Worm (Caenorhabditis elegans) whole organism, L4 larva: ENCODE results near the gene Y54F10BM.21.

Experiments
- D1046.2 ChIP-seq: fragments of 200-800 bp; sonication (Bioruptor generic); IDR thresholded peaks from 2 replicates; pipeline ENCODE4 v1.3.6; 2022; ENCODE audit warnings: missing genetic modification characterization, missing compliant biosample characterization
- F44E2.7 ChIP-seq: fragments of 200-800 bp; sonication (Bioruptor generic); IDR thresholded peaks from 2 replicates; pipeline ENCODE4 v2.1.2; 2022; ENCODE audit warnings: missing genetic modification characterization, missing compliant biosample characterization
- R02D3.7 ChIP-seq: fragments of 150-350 bp; sonication (generic microtip); optimal IDR thresholded peaks from 3 replicates; lab custom pipeline; 2014; ENCODE audit warnings: missing biosample characterization, missing genetic modification characterization
- aly-2 ChIP-seq: sonication (generic microtip); optimal IDR thresholded peaks from 2 replicates; lab custom pipeline; 2018; ENCODE audit warnings: missing biosample characterization, missing genetic modification characterization
- ama-1 ChIP-seq: fragments of 150-350 bp; optimal IDR thresholded peaks from 2 replicates; lab custom pipeline; 2014; ENCODE audit warnings: inconsistent platforms, mixed read lengths
- attf-4 ChIP-seq: sonication (generic microtip); optimal IDR thresholded peaks from 3 replicates; lab custom pipeline; 2017; ENCODE audit warnings: missing biosample characterization, missing genetic modification characterization
- ceh-20 ChIP-seq: fragments of 200-800 bp; sonication (Bioruptor generic); IDR thresholded peaks from 2 replicates; pipeline ENCODE4 v1.3.6; 2022; ENCODE audit warnings: missing genetic modification reagents, missing genetic modification characterization, missing compliant biosample characterization
- ceh-32 ChIP-seq: sonication (generic microtip); optimal IDR thresholded peaks from 2 replicates; lab custom pipeline; 2016; ENCODE audit warnings: mild to moderate bottlenecking, missing genetic modification characterization, missing compliant biosample characterization; ENCODE audit not compliant: poor library complexity
- ceh-82 ChIP-seq: sonication (generic microtip); optimal IDR thresholded peaks from 2 replicates; lab custom pipeline; 2017; ENCODE audit warnings: missing biosample characterization, missing genetic modification characterization
- cey-2 ChIP-seq: sonication (generic microtip); optimal IDR thresholded peaks from 3 replicates; lab custom pipeline; 2017; ENCODE audit warnings: missing genetic modification characterization, mild to moderate bottlenecking, missing compliant biosample characterization, antibody characterized with exemption, borderline replicate concordance; ENCODE audit not compliant: insufficient read depth
- daf-16 ChIP-seq, 3 experiments: sonication (generic microtip); optimal IDR thresholded peaks; 2 replicates each; lab custom pipeline; 2016 to 2017; ENCODE audit warnings: missing genetic modification characterization in 3 of 3, missing genetic modification reagents in 3 of 3, mild to moderate bottlenecking in 2 of 3, missing compliant biosample characterization in 2 of 3, missing biosample characterization in 1 of 3, moderate library complexity in 1 of 3
- daf-8 ChIP-seq: fragments of 200-800 bp; sonication (Bioruptor generic); IDR thresholded peaks from 2 replicates; pipeline ENCODE4 v1.3.6; 2022; ENCODE audit warnings: missing genetic modification characterization, missing compliant biosample characterization
- dmd-6 ChIP-seq: fragments of 200-800 bp; sonication (Bioruptor generic); IDR thresholded peaks from 2 replicates; pipeline ENCODE4 v1.3.6; 2022; ENCODE audit warnings: missing genetic modification reagents, missing genetic modification characterization, missing compliant biosample characterization
- dmd-8 ChIP-seq: fragments of 200-800 bp; sonication (Bioruptor generic); IDR thresholded peaks from 2 replicates; pipeline ENCODE4 v1.3.6; 2022; ENCODE audit warnings: missing genetic modification characterization, missing compliant biosample characterization
- dpl-1 ChIP-seq: fragments of 150-350 bp; optimal IDR thresholded peaks from 2 replicates; lab custom pipeline; 2014; ENCODE audit warnings: missing biosample characterization, missing genetic modification reagents, missing genetic modification characterization
- duxl-1 ChIP-seq: sonication (generic microtip); optimal IDR thresholded peaks from 2 replicates; lab custom pipeline; 2016; ENCODE audit warnings: mild to moderate bottlenecking, missing genetic modification characterization, moderate library complexity, missing compliant biosample characterization; ENCODE audit not compliant: poor library complexity
- dve-1 ChIP-seq: sonication (generic microtip); optimal IDR thresholded peaks from 2 replicates; lab custom pipeline; 2017; ENCODE audit warnings: antibody characterized with exemption, mild to moderate bottlenecking, missing genetic modification characterization, missing compliant biosample characterization; ENCODE audit not compliant: insufficient read depth
- egl-43 ChIP-seq: fragments of 200-800 bp; sonication (Bioruptor generic); IDR thresholded peaks from 2 replicates; pipeline ENCODE4 v1.3.6; 2022; ENCODE audit warnings: missing genetic modification reagents, missing genetic modification characterization, missing compliant biosample characterization
- gei-8 ChIP-seq: fragments of 200-800 bp; sonication (Bioruptor generic); optimal IDR thresholded peaks from 2 replicates; lab custom pipeline; 2018; ENCODE audit warnings: mild to moderate bottlenecking, missing genetic modification characterization, missing compliant biosample characterization
- hif-1 ChIP-seq, 2 experiments: sonication (generic microtip); optimal IDR thresholded peaks; 2 replicates each; lab custom pipeline; 2016 to 2017; ENCODE audit warnings: missing compliant biosample characterization in 2 of 2, missing genetic modification characterization in 2 of 2, missing genetic modification reagents in 2 of 2, missing genotype in 2 of 2, mild to moderate bottlenecking in 1 of 2
- hlh-11 ChIP-seq: fragments of 200-800 bp; sonication (Bioruptor generic); optimal IDR thresholded peaks from 2 replicates; lab custom pipeline; 2018; ENCODE audit warnings: mild to moderate bottlenecking, missing genetic modification characterization, missing compliant biosample characterization
- hlh-30 ChIP-seq: sonication (generic microtip); optimal IDR thresholded peaks from 2 replicates; lab custom pipeline; 2017; ENCODE audit warnings: antibody characterized with exemption, mild to moderate bottlenecking, missing genetic modification characterization, missing compliant biosample characterization; ENCODE audit not compliant: insufficient read depth
- hmg-1.1 ChIP-seq: fragments of 200-800 bp; sonication (Bioruptor generic); IDR thresholded peaks from 2 replicates; pipeline ENCODE4 v1.3.6; 2022; ENCODE audit warnings: missing genetic modification reagents, missing genetic modification characterization, missing compliant biosample characterization
- lin-13 ChIP-seq: fragments of 150-350 bp; optimal IDR thresholded peaks from 2 replicates; lab custom pipeline; 2014; ENCODE audit warnings: missing biosample characterization, missing genetic modification reagents, missing genetic modification characterization
- lin-29 ChIP-seq: fragments of 200-800 bp; sonication (Bioruptor generic); IDR thresholded peaks from 2 replicates; pipeline ENCODE4 v1.3.6; 2022; ENCODE audit warnings: missing genetic modification reagents, missing genetic modification characterization, missing compliant biosample characterization
- lin-38 ChIP-seq: fragments of 200-800 bp; sonication (Bioruptor generic); IDR thresholded peaks from 2 replicates; pipeline ENCODE4 v1.3.6; 2022; ENCODE audit warnings: missing genetic modification reagents, missing genetic modification characterization, missing compliant biosample characterization
- lir-3 ChIP-seq: sonication (generic microtip); optimal IDR thresholded peaks from 2 replicates; lab custom pipeline; 2016; ENCODE audit warnings: mild to moderate bottlenecking, missing genetic modification characterization, missing compliant biosample characterization
- madf-5 ChIP-seq, 2 experiments: fragments of 200-800 bp; sonication (Bioruptor generic); IDR thresholded peaks; 2 replicates each; pipeline ENCODE4 v1.3.6; 2022; ENCODE audit warnings: missing compliant biosample characterization in 2 of 2, missing genetic modification characterization in 2 of 2
- madf-9 ChIP-seq: fragments of 200-800 bp; sonication (Bioruptor generic); conservative IDR thresholded peaks from 2 replicates; pipeline ENCODE4 v1.3.6; 2022; ENCODE audit warnings: missing genetic modification reagents, missing genetic modification characterization, missing compliant biosample characterization
- mep-1 ChIP-seq: fragments of 150-350 bp; sonication (generic microtip); optimal IDR thresholded peaks from 3 replicates; lab custom pipeline; 2014; ENCODE audit warnings: missing biosample characterization, missing genetic modification characterization
- mxl-3 ChIP-seq: fragments of 200-800 bp; sonication (Bioruptor generic); optimal IDR thresholded peaks from 2 replicates; lab custom pipeline; 2018; ENCODE audit warnings: mild to moderate bottlenecking, missing genetic modification characterization, missing compliant biosample characterization
- nhr-28 ChIP-seq: fragments of 150-350 bp; optimal IDR thresholded peaks from 2 replicates; lab custom pipeline; 2014; ENCODE audit warnings: missing biosample characterization, missing genetic modification characterization
- pha-4 ChIP-seq, 2 experiments: fragments of 150-350 bp in 1 of 2; fragments of 200-800 bp in 1 of 2; sonication (Bioruptor generic) in 1 of 2; IDR thresholded peaks in 1 of 2; optimal IDR thresholded peaks in 1 of 2; 2 replicates each; pipeline versions ENCODE4 v1.3.6 to Lab custom; 2014 to 2022; ENCODE audit warnings: missing genetic modification characterization in 2 of 2, missing genetic modification reagents in 2 of 2, missing biosample characterization in 1 of 2, missing compliant biosample characterization in 1 of 2
- pqm-1 ChIP-seq: sonication (generic microtip); optimal IDR thresholded peaks from 2 replicates; lab custom pipeline; 2017; ENCODE audit warnings: missing biosample characterization, missing genetic modification characterization
- skn-1 ChIP-seq: fragments of 150-350 bp; optimal IDR thresholded peaks from 2 replicates; lab custom pipeline; 2014; ENCODE audit warnings: missing biosample characterization, missing genetic modification characterization
- snpc-4 ChIP-seq: fragments of 150-350 bp; optimal IDR thresholded peaks from 2 replicates; lab custom pipeline; 2014; ENCODE audit warnings: missing biosample characterization, missing genetic modification characterization
- tag-97 ChIP-seq: fragments of 200-800 bp; sonication (Bioruptor generic); IDR thresholded peaks from 2 replicates; pipeline ENCODE4 v1.3.6; 2022; ENCODE audit warnings: missing genetic modification characterization, missing compliant biosample characterization
- unc-130 ChIP-seq: sonication (generic microtip); optimal IDR thresholded peaks from 2 replicates; lab custom pipeline; 2016; ENCODE audit warnings: missing genetic modification reagents, missing genetic modification characterization, missing compliant biosample characterization
- unc-62 ChIP-seq, 3 experiments: fragments of 150-350 bp in 1 of 3; sonication (generic microtip); optimal IDR thresholded peaks in 2 of 3; peaks in 1 of 3; 1 replicate in 1 of 3; 2 replicates in 2 of 3; lab custom pipeline; 2014 to 2017; ENCODE audit warnings: missing biosample characterization in 3 of 3, missing genetic modification characterization in 3 of 3, missing genetic modification reagents in 3 of 3, missing genotype in 1 of 3
- vab-7 ChIP-seq: fragments of 200-800 bp; sonication (Bioruptor generic); IDR thresholded peaks from 2 replicates; pipeline ENCODE4 v1.3.6; 2022; ENCODE audit warnings: missing genetic modification reagents, missing genetic modification characterization, missing compliant biosample characterization
- zfp-2 ChIP-seq: sonication (generic microtip); optimal IDR thresholded peaks from 2 replicates; lab custom pipeline; 2016; ENCODE audit warnings: mild to moderate bottlenecking, missing genetic modification characterization, missing compliant biosample characterization
- zfp-3 ChIP-seq: fragments of 200-800 bp; sonication (Bioruptor generic); conservative IDR thresholded peaks from 2 replicates; pipeline ENCODE4 v1.3.6; 2022; ENCODE audit warnings: missing genetic modification reagents, missing genetic modification characterization, missing compliant biosample characterization
- zip-11 ChIP-seq: fragments of 200-800 bp; sonication (Bioruptor generic); IDR thresholded peaks from 2 replicates; pipeline ENCODE4 v1.3.6; 2022; ENCODE audit warnings: missing genetic modification characterization, missing compliant biosample characterization
- ztf-11 ChIP-seq: fragments of 150-350 bp; optimal IDR thresholded peaks from 2 replicates; lab custom pipeline; 2014; ENCODE audit warnings: missing biosample characterization, missing genetic modification characterization
- ztf-7 ChIP-seq: fragments of 150-350 bp; optimal IDR thresholded peaks from 2 replicates; lab custom pipeline; 2014; ENCODE audit warnings: missing biosample characterization, missing genetic modification characterization

Y54F10BM.21 gene

ce11 chrIII:2294736-2295135 lies 17.8 kb downstream of the Y54F10BM.21 start:
- TF ChIP-seq dmd-6 (GFP tag; lab: Robert Waterston, UW) = peak; percentile 29
- TF ChIP-seq madf-5 (GFP tag; IDR thresholded peaks at IDR 0.05; lab: Robert Waterston, UW) = no peak
- no peak for TF ChIP-seq hif-1 (tag; optimal IDR thresholded peaks at IDR 0.05; lab: Kevin White, UChicago)
- TF ChIP-seq lin-13 (GFP tag; lab: Kevin White, UChicago) = no peak
- TF ChIP-seq pha-4 (GFP tag; IDR thresholded peaks at IDR 0.05; lab: Robert Waterston, UW) = no peak
- peak; percentile 79 for TF ChIP-seq pha-4 (tag; optimal IDR thresholded peaks at IDR 0.05; lab: Kevin White, UChicago)
- peak; percentile 4 for TF ChIP-seq hlh-30 (tag; lab: Kevin White, UChicago)
- no peak for TF ChIP-seq snpc-4 (tag; lab: Kevin White, UChicago)
- peak; percentile 71 for TF ChIP-seq nhr-28
- no peak for TF ChIP-seq zip-11 (GFP tag; lab: Robert Waterston, UW)
- TF ChIP-seq daf-16 (GFP tag; optimal IDR thresholded peaks at IDR 0.05; lab: Kevin White, UChicago) = no peak
- peak; percentile 94 for TF ChIP-seq daf-16 (tag; optimal IDR thresholded peaks at IDR 0.05; lab: Kevin White, UChicago)
- TF ChIP-seq attf-4 (tag; lab: Kevin White, UChicago) = no peak
- TF ChIP-seq duxl-1 = peak; percentile 41
- peak; percentile 44 for TF ChIP-seq dve-1 (tag; lab: Kevin White, UChicago)
- peak; percentile 30 for TF ChIP-seq hlh-11 (tag; lab: Kevin White, UChicago)
- TF ChIP-seq pqm-1 (tag; lab: Kevin White, UChicago) = peak; percentile 35

ce11 chrIII:2304149-2304548 lies 27.2 kb downstream of the Y54F10BM.21 start:
- TF ChIP-seq lin-38 (GFP tag; lab: Robert Waterston, UW) (peak; percentile 47), madf-9 (GFP tag; lab: Robert Waterston, UW) (no peak), vab-7 (GFP tag; lab: Robert Waterston, UW) (no peak)

ce11 chrIII:2304867-2305266 lies 27.9 kb downstream of the Y54F10BM.21 start, which contains the start of gene Y54F10BM.9:
Gene Y54F10BM.9, minus strand, starts transcription at chrIII:2304927.
- TF ChIP-seq mxl-3 = peak; percentile 20
- no peak for TF ChIP-seq snpc-4 (tag; lab: Kevin White, UChicago)
- no peak for TF ChIP-seq skn-1 (tag; lab: Kevin White, UChicago)
- TF ChIP-seq hlh-11 (tag; lab: Kevin White, UChicago) = peak; percentile 54
- TF ChIP-seq unc-62 (GFP tag; optimal IDR thresholded peaks at IDR 0.05 in 1 of 2; lab: Kevin White, UChicago) = peak in 1 of 2 experiments; percentile 52
- TF ChIP-seq unc-62 (tag; optimal IDR thresholded peaks at IDR 0.05; lab: Kevin White, UChicago) = no peak
- TF ChIP-seq hmg-1.1 (GFP tag; lab: Robert Waterston, UW) = peak; percentile 14; the same call in 1 of the 2 replicates
- no peak for TF ChIP-seq ceh-20 (GFP tag; lab: Robert Waterston, UW)
- TF ChIP-seq lin-38 (GFP tag; lab: Robert Waterston, UW) = peak; percentile 21; the same call in 1 of the 2 replicates
- no peak for TF ChIP-seq ceh-32 (tag; lab: Kevin White, UChicago)
- 0 out of 2 replicates have a peak, but pooled peaks have one; percentile 11 for TF ChIP-seq dmd-6 (GFP tag; lab: Robert Waterston, UW)
- no peak for TF ChIP-seq lin-29 (GFP tag; lab: Robert Waterston, UW)
- no peak for TF ChIP-seq tag-97 (GFP tag; lab: Robert Waterston, UW)
- no peak for TF ChIP-seq dmd-8 (GFP tag; lab: Robert Waterston, UW)
- no peak for TF ChIP-seq ama-1 (lab: Kevin White, UChicago)
- no peak for TF ChIP-seq cey-2 (tag; lab: Kevin White, UChicago)
- no peak for TF ChIP-seq aly-2 (tag; lab: Kevin White, UChicago)
- no peak for TF ChIP-seq ztf-11
- no peak for TF ChIP-seq ztf-7
- TF ChIP-seq lir-3 = no peak
- TF ChIP-seq ceh-82 (tag; lab: Kevin White, UChicago) = no peak
- TF ChIP-seq F44E2.7 (GFP tag; lab: Robert Waterston, UW) = no peak
- no peak for TF ChIP-seq pqm-1 (tag; lab: Kevin White, UChicago)
- no peak for TF ChIP-seq unc-130
- no peak for TF ChIP-seq gei-8
- no peak for TF ChIP-seq zfp-3 (GFP tag; lab: Robert Waterston, UW)
- TF ChIP-seq vab-7 (GFP tag; lab: Robert Waterston, UW) = no peak
- peak; percentile 55 for TF ChIP-seq duxl-1
- TF ChIP-seq R02D3.7 (tag; lab: Kevin White, UChicago) = no peak
- TF ChIP-seq mep-1 = peak; percentile 35
- peak; percentile 29 for TF ChIP-seq dpl-1 (GFP tag; lab: Kevin White, UChicago)
- no peak for TF ChIP-seq zfp-2 (tag; lab: Kevin White, UChicago)
- no peak for TF ChIP-seq daf-8 (GFP tag; lab: Robert Waterston, UW)
- TF ChIP-seq D1046.2 (GFP tag; lab: Robert Waterston, UW) = no peak
- TF ChIP-seq egl-43 (GFP tag; lab: Robert Waterston, UW) = no peak
